Fruit fly (Drosophila melanogaster): ENCODE measurements around the gene Sfp79B.
A peak's percentile ranks its signal among the peaks of the same experiment; 100 is the strongest.

DNA sequence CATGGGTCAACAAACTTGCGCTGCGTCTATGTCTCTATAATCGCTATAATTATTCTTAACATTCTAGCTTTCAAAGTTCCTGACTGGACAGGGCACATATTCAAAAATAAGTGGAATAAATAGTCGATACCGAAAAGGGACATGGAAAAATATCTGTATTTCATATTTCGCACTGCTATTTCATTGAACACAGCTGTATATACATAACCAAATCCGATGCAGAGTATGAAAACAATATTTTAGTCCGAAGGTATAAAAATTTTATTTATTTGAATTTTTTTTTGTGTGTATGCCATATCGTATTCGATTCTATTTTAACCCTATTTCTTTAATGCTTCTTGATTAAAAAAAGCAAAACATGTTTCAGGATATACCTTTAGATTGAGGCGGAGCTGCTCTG is 7.3 kb upstream of the Sfp79B start:
- TF ChIP-seq EcR (GFP tag; optimal IDR thresholded peaks at IDR 0.05) (peak; percentile 32), Ets98B (GFP tag; IDR thresholded peaks at IDR 0.05) (no peak), CG32121 (GFP tag; IDR thresholded peaks at IDR 0.05) (no peak), CG12605 (GFP tag; IDR thresholded peaks at IDR 0.05) (no peak)

All from whole organism, pupa.